Fruit fly (Drosophila melanogaster): ENCODE measurements around the gene CG8132.
A peak's percentile ranks its signal among the peaks of the same experiment; 100 is the strongest.

CG8132 gene

dm6 chr3R:9428988-9429387 lies 27.7 kb downstream of the CG8132 start (continued):
- TF ChIP-seq wor (GFP tag; IDR thresholded peaks at IDR 0.05) (no peak), Dad (GFP tag; optimal IDR thresholded peaks at IDR 0.05) (peak; percentile 49)

- TF ChIP-seq lab (GFP tag; optimal IDR thresholded peaks at IDR 0.05) (peak; percentile 58), CG6854 (GFP tag; optimal IDR thresholded peaks at IDR 0.05) (no peak), Xbp1 (GFP tag; optimal IDR thresholded peaks at IDR 0.05) (peak; percentile 39), zen2 (GFP tag; IDR thresholded peaks at IDR 0.05; ENCODE audit: partially characterized antibody) (no peak), fd64A (GFP tag; optimal IDR thresholded peaks at IDR 0.05) (no peak), repo (GFP tag; optimal IDR thresholded peaks at IDR 0.05) (no peak), Tbp (GFP tag; optimal IDR thresholded peaks at IDR 0.05) (no peak), wdn (GFP tag; IDR thresholded peaks at IDR 0.05) (no peak), CG10267 (tag; optimal IDR thresholded peaks at IDR 0.05) (no peak), CG17328 (GFP tag; IDR thresholded peaks at IDR 0.05) (no peak), sima (GFP tag; optimal IDR thresholded peaks at IDR 0.05) (no peak), NC2α (GFP tag; optimal IDR thresholded peaks at IDR 0.05) (no peak), danr (GFP tag; IDR thresholded peaks at IDR 0.05) (no peak), her (GFP tag; optimal IDR thresholded peaks at IDR 0.05) (no peak), CG12236 (GFP tag; optimal IDR thresholded peaks at IDR 0.05) (no peak), CG15269 (tag; optimal IDR thresholded peaks at IDR 0.05) (peak; percentile 66), Lpt (GFP tag; optimal IDR thresholded peaks at IDR 0.05) (no peak), MBD-R2 (GFP tag; IDR thresholded peaks at IDR 0.05) (peak; percentile 9; the same call in 1 of the 2 replicates), CG2889 (GFP tag; IDR thresholded peaks at IDR 0.05) (no peak), tup (GFP tag; optimal IDR thresholded peaks at IDR 0.05) (no peak), jing (GFP tag; optimal IDR thresholded peaks at IDR 0.05) (no peak), Atf3 (GFP tag; optimal IDR thresholded peaks at IDR 0.05) (no peak), ind (GFP tag; optimal IDR thresholded peaks at IDR 0.05) (peak; percentile 1), wor (GFP tag; IDR thresholded peaks at IDR 0.05) (no peak), Dbx (GFP tag; IDR thresholded peaks at IDR 0.05) (peak; percentile 19; the same call in 1 of the 3 replicates), CG14860 (GFP tag; IDR thresholded peaks at IDR 0.05; ENCODE audit: partially characterized antibody) (no peak), grn (GFP tag; optimal IDR thresholded peaks at IDR 0.05) (no peak), CG31224 (GFP tag; IDR thresholded peaks at IDR 0.05) (0 out of 2 replicates have a peak, but pooled peaks have one; percentile 12), CG3065 (GFP tag; optimal IDR thresholded peaks at IDR 0.05) (no peak), CG7372 (GFP tag; IDR thresholded peaks at IDR 0.05) (no peak), dpn (GFP tag; optimal IDR thresholded peaks at IDR 0.05) (peak in 1 of 2 experiments; percentile 23), Hmr (GFP tag; optimal IDR thresholded peaks at IDR 0.05) (peak; percentile 63), Antp (GFP tag; optimal IDR thresholded peaks at IDR 0.05) (no peak), CG8359 (GFP tag; optimal IDR thresholded peaks at IDR 0.05; ENCODE audit: borderline replicate concordance) (peak; percentile 7), tio (GFP tag; optimal IDR thresholded peaks at IDR 0.05) (no peak), nom (GFP tag; optimal IDR thresholded peaks at IDR 0.05) (no peak), CG34224 (GFP tag; IDR thresholded peaks at IDR 0.05; ENCODE audit: partially characterized antibody) (no peak), Poxn (GFP tag; IDR thresholded peaks at IDR 0.05) (no peak), dan (GFP tag; IDR thresholded peaks at IDR 0.05) (no peak), psq (GFP tag; optimal IDR thresholded peaks at IDR 0.05) (no peak), ranshi (GFP tag; IDR thresholded peaks at IDR 0.05) (no peak), Camta (GFP tag; optimal IDR thresholded peaks at IDR 0.05) (no peak), Nf-YC (tag; optimal IDR thresholded peaks at IDR 0.05) (peak; percentile 41), CG10654 (GFP tag; optimal IDR thresholded peaks at IDR 0.05) (no peak), lilli (GFP tag; optimal IDR thresholded peaks at IDR 0.05) (peak; percentile 62), Xrp1 (GFP tag; IDR thresholded peaks at IDR 0.05) (peak; percentile 52; the same call in 1 of the 2 replicates), HmgZ (tag; optimal IDR thresholded peaks at IDR 0.05) (no peak)
Measured at dm6 chr3R:9430344-9431253, 29.3 kb downstream of the CG8132 start.
